Fruit fly (Drosophila melanogaster): ENCODE measurements around the gene CG14034.

DNA sequence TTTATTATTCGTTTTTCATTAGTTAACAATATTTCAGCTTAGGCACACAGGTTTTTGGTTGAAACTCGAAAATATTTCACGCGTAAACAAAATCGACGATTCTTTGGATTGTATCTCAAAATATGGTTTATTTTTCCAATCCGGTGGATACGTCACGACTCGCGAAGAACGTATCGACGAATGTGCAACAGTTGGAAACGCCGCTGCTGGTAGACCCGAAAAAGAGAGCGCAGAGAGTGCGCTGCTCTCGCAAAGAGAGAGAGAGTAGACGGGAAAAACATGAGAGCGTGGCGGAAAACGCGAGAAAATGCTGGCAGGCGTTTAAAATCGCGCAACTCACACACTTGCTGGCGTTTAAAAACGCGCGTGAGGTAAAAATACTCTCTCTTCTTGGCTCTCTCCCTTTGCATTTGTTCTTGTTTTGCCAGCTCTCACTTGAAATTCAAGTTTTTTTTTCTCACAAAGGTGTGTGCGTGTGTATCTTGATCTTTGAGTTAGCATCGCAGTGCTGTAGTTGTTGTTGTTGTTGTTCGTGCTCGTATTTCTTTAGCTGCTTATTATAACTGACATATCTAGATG is 20.9 kb upstream of the CG14034 start:
- TF ChIP-seq CTCF (optimal IDR thresholded peaks at IDR 0.05) (no peak), CG8478 (optimal IDR thresholded peaks at IDR 0.05) (no peak)

Measured in S2 (cell line).